Worm (Caenorhabditis elegans) whole organism, midembryonic: ENCODE data around the gene Y39A1A.9.
A peak's percentile ranks its signal among the peaks of the same experiment; 100 is the strongest.

Experiments used
- T22C8.4 ChIP-seq: fragments of 200-800 bp; sonication (Bioruptor generic); IDR thresholded peaks from 2 replicates; pipeline ENCODE4 v1.3.6; 2022; ENCODE audit warnings: missing genetic modification characterization, missing compliant biosample characterization
- cog-1 ChIP-seq: sonication (generic microtip); optimal IDR thresholded peaks from 2 replicates; lab custom pipeline; 2016; ENCODE audit warnings: missing genetic modification characterization, missing compliant biosample characterization
- flt-1 ChIP-seq: fragments of 200-800 bp; sonication (Bioruptor generic); IDR thresholded peaks from 2 replicates; pipeline ENCODE4 v1.3.6; 2022; ENCODE audit warnings: missing genetic modification characterization, missing compliant biosample characterization
- klf-2 ChIP-seq: fragments of 200-800 bp; sonication (Bioruptor generic); conservative IDR thresholded peaks from 2 replicates; pipeline ENCODE4 v1.3.6; 2022; ENCODE audit warnings: missing genetic modification reagents, missing genetic modification characterization, missing compliant biosample characterization
- med-1 ChIP-seq: sonication (generic microtip); optimal IDR thresholded peaks from 2 replicates; lab custom pipeline; 2017; ENCODE audit warnings: missing genetic modification characterization, mild to moderate bottlenecking, missing compliant biosample characterization, antibody characterized with exemption, missing genetic modification reagents; ENCODE audit not compliant: insufficient read depth
- ref-1 ChIP-seq: fragments of 200-800 bp; sonication (Bioruptor generic); conservative IDR thresholded peaks from 2 replicates; pipeline ENCODE4 v1.3.6; 2022; ENCODE audit warnings: missing genetic modification reagents, missing genetic modification characterization, missing compliant biosample characterization
- tab-1 ChIP-seq: fragments of 200-800 bp; sonication (Bioruptor generic); IDR thresholded peaks from 2 replicates; pipeline ENCODE4 v1.3.6; 2022; ENCODE audit warnings: missing genetic modification characterization, missing compliant biosample characterization
- ztf-23 ChIP-seq: fragments of 200-800 bp; sonication (Bioruptor generic); IDR thresholded peaks from 2 replicates; pipeline ENCODE4 v1.3.6; 2022; ENCODE audit warnings: missing genetic modification reagents, missing genetic modification characterization, missing compliant biosample characterization
- ztf-29 ChIP-seq: fragments of 200-800 bp; sonication (Bioruptor generic); IDR thresholded peaks from 2 replicates; pipeline ENCODE4 v1.3.6; 2022; ENCODE audit warnings: missing genetic modification reagents, missing genetic modification characterization, missing compliant biosample characterization

The Y39A1A.9 gene

DNA sequence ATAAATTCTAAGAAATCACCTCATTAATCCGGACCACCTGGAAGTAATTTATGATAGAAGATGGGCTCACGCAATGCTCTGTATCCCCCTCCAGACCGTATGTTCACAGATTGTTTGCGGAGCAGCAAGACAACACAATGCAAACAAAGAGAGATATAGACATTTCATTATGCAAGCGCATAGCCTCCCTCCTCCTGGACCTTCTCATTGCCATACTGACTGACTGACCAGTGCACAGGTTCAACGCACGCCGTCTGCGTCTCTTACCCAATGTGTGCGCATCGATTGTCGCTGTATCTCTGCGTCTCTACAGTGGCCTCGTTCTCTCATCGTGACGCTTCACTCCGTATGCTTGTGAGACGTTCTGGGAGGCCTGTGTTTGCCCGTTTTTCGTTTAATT, 18.3 kb upstream of the Y39A1A.9 start:
- TF ChIP-seq ztf-23 (no peak; the same call in 1 of the 2 replicates), cog-1 (peak; percentile 53), ztf-29 (no peak), tab-1 (GFP tag; lab: Robert Waterston, UW) (no peak), ref-1 (no peak), T22C8.4 (GFP tag; lab: Robert Waterston, UW) (peak; percentile 69; the same call in 1 of the 2 replicates), klf-2 (no peak), flt-1 (GFP tag; lab: Robert Waterston, UW) (peak; percentile 57; the same call in 1 of the 2 replicates), med-1 (GFP tag; lab: Kevin White, UChicago) (no peak)

DNA sequence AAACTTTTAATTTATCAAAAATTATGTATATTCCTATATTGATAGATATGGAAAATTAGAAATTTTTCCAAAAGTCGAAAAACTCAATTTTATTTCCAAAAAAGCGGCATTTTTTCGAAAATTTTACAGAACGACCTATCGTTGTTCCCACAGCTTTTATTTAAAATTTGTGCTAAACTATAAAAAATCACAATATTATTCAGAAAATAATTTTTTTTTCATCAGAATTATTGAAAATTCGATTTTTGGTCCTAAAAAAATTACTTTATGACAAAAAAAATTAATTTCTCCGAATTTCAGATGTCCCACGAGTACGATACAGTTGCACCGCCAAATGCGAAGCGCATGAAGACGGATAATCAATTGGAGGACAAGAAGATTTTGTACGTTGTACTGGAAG, 15.9 kb upstream of the Y39A1A.9 start, which contains the start of gene emg-1:
emg-1 (plus strand) TSS at position 301 of the 400 bp plus-strand sequence.
- no peak for TF ChIP-seq klf-2
- TF ChIP-seq T22C8.4 (GFP tag; lab: Robert Waterston, UW), result no peak
- TF ChIP-seq flt-1 (GFP tag; lab: Robert Waterston, UW), result no peak
- no peak for TF ChIP-seq tab-1 (GFP tag; lab: Robert Waterston, UW)
- TF ChIP-seq cog-1, result no peak
- TF ChIP-seq ztf-23, result no peak
- TF ChIP-seq ztf-29, result no peak
- TF ChIP-seq med-1 (GFP tag; lab: Kevin White, UChicago), result no peak
- TF ChIP-seq ref-1, result no peak

DNA sequence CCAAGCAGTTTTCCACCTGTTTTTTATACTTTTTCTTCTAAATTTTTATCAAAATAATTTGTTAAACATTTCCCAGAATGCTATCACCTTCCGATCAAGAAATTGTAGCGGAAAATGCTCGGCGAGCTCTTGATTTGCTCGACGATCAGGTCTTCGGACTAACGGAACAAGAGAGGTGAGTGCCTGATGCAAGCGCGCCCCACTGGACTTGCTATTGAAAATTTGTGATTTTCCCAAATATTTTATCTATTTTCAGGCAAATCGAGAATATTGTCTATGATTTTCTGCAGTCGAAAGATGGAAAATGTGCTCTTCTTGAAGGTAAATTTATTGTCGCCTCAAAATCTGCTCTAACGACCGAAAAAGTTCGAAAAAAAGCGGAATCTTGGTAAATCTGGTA, 12.8 kb upstream of the Y39A1A.9 start, which contains the start of gene orc-4:
orc-4 (plus strand) TSS at position 77 of the 400 bp plus-strand sequence.
- TF ChIP-seq ref-1 (no peak), ztf-29 (no peak), ztf-23 (no peak), tab-1 (GFP tag; lab: Robert Waterston, UW) (no peak), flt-1 (GFP tag; lab: Robert Waterston, UW) (no peak), cog-1 (no peak), med-1 (GFP tag; lab: Kevin White, UChicago) (no peak), klf-2 (no peak), T22C8.4 (GFP tag; lab: Robert Waterston, UW) (no peak)

DNA sequence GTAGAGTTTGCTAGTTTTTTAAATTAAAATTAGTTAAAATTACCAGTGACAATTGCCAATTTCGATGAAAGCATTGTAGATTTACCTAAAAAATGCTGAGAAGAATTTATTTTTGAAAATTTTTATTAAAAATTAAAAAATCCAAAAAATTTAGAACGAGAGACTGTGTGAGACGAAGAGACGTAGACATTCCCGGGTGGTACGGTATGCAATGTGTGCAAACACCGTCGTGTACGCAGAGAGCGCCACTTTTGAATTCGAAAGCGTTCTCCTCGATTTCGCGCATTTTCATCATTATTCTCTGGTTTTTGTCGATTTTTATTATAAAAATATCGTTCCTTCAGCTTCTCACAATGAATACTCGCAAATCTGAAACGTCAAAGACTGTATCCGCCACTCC, 9.5 kb upstream of the Y39A1A.9 start, which contains the start of the genes dhs-11 and orc-1:
dhs-11 (minus strand) TSS at position 85 of the 400 bp plus-strand sequence.
orc-1 (plus strand) TSS at position 349 of the 400 bp plus-strand sequence.
- TF ChIP-seq cog-1 (no peak), flt-1 (GFP tag; lab: Robert Waterston, UW) (no peak), med-1 (GFP tag; lab: Kevin White, UChicago) (no peak), ztf-29 (no peak), klf-2 (no peak), tab-1 (GFP tag; lab: Robert Waterston, UW) (no peak), ztf-23 (no peak), T22C8.4 (GFP tag; lab: Robert Waterston, UW) (no peak), ref-1 (no peak)

DNA sequence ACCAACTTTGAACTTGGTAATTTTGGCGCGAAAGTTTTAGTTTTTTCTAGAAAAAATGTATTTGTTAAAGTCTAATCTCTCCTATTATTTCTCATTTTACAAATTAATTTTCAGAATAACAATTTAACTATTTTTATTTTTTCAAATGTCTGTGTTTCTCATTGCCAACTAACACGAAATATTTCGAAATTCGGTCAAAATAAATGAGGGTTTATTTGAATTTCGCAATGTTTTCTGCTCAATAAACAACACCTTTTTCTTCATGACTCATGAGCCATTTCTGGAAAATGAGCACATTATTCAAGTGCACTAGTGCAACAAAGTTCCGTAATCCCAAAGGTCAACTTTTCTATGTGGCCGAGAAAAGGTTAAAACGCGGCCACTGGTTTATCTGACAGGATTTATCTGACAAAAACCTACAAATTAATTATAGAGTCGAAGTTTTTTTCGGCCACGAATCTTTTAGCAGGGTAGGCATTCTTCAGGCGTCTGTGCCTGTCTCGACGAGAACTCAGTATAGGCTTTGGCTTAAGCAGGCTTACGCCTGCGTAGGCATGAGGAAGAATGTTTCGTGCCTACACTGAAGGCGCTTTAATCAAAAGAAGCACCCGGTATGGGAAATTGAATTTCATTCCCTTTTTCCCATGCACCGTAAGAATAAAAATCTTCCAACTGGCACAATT, 5.2 kb upstream of the Y39A1A.9 start, which contains the start of gene Y39A1A.27:
Y39A1A.27 (plus strand) TSS at position 633 of the 683 bp plus-strand sequence.
- TF ChIP-seq ref-1 (no peak), cog-1 (no peak), ztf-29 (no peak), T22C8.4 (GFP tag; lab: Robert Waterston, UW) (no peak), klf-2 (no peak), tab-1 (GFP tag; lab: Robert Waterston, UW) (no peak), ztf-23 (no peak), flt-1 (GFP tag; lab: Robert Waterston, UW) (no peak), med-1 (GFP tag; lab: Kevin White, UChicago) (no peak)

DNA sequence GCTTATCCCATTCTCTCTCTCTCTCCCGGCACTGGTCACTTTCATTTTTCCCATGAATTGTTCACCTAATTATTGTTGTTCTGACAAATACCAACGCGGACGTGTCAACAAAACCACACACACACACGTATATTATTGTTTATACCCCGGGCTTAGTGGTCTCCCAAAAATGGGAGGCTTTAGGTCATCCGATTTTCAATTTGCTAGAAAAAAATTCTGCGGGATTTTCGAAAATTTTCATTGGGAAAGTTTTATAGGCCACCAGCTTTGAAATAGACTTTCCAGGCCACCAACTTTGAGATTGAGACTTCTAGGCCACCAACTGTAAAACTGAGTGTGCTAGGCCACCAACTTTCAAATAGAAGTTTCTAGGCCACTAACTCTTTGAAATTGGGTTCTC, 4.6 kb upstream of the Y39A1A.9 start:
- TF ChIP-seq cog-1 (no peak), ztf-29 (no peak), tab-1 (GFP tag; lab: Robert Waterston, UW) (no peak), flt-1 (GFP tag; lab: Robert Waterston, UW) (no peak), ztf-23 (no peak), T22C8.4 (GFP tag; lab: Robert Waterston, UW) (no peak), klf-2 (no peak), med-1 (GFP tag; lab: Kevin White, UChicago) (no peak), ref-1 (no peak)

DNA sequence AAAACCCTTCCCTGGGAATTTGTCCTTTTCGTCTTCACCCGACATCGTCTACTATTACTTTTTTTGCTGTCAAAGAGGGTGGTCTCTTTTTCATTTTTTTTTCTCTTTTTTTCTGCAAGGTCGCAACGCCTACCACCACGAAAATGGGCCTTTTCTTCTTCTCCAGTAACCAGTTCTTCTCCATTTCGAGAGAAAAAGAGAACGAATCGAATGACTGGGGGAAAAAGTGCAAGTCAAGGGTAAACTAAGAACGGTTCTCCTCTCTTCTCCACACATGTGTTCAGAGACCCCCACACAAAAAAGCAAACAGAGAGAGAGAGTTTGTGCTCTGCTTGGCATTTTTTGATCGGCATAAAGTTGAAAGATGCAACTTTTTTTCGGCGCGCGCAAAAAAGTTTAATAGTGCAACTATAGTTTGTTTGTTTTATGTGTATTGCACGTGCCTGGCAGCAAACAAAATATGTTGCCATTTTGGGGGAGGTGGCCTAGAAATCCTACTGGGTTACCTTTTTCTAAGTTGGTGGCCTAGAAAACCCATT, 3.3 kb upstream of the Y39A1A.9 start:
- TF ChIP-seq klf-2 (no peak), tab-1 (GFP tag; lab: Robert Waterston, UW) (no peak), ref-1 (no peak), med-1 (GFP tag; lab: Kevin White, UChicago) (no peak)

DNA sequence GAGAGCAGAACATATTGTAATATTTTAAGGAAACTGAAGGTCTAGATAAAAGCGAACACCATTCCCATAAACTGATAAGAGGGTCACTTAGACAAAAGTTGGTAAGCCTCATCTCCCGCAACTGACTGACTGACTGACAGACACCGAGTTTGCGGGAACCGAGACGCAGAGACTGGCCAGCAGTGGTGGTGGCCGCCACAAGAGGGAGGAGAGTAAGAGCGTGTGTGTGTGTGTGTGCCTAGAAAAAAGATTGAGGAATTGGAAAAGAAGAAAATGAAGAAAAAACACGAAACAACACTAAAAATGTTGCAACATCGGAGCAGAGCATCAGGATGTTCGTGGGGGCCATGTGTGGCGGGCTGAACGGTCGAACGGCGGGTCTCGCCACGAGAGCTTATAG, 1.3 kb upstream of the Y39A1A.9 start:
- TF ChIP-seq med-1 (GFP tag; lab: Kevin White, UChicago) (no peak), ztf-23 (no peak), ref-1 (no peak), tab-1 (GFP tag; lab: Robert Waterston, UW) (no peak), cog-1 (no peak), T22C8.4 (GFP tag; lab: Robert Waterston, UW) (no peak), klf-2 (no peak), ztf-29 (no peak), flt-1 (GFP tag; lab: Robert Waterston, UW) (no peak)

DNA sequence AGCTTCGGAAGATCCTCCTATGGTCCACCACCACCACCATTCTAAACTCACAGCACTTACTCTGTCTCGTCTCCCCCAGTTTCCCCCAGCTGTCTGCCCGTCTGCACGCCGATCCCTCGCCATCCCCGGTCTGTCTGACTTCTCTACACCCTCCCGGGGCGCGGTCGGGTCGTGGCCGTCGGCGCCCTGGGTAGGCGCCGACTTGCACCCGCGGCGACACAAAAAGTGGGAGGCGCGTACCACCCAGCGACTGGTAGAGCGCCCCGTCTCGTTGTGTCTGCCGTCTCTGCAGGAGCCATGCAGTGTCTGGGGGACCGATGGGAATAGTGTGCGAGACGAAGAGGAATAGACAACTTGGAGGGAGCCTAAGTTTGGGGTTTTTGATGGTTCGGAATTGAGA, 733 bp upstream of the Y39A1A.9 start:
- TF ChIP-seq ztf-23 (0 out of 2 replicates have a peak, but pooled peaks have one; percentile 60), T22C8.4 (GFP tag; lab: Robert Waterston, UW) (no peak), cog-1 (peak; percentile 19), ztf-29 (no peak), ref-1 (no peak), klf-2 (peak; percentile 30; the same call in 1 of the 2 replicates), med-1 (GFP tag; lab: Kevin White, UChicago) (no peak), tab-1 (GFP tag; lab: Robert Waterston, UW) (no peak), flt-1 (GFP tag; lab: Robert Waterston, UW) (peak; percentile 83)
